Worm (Caenorhabditis elegans) whole organism, L1 larva: ENCODE results near the gene R10E11.5.

Experiments
- Y116A8C.19 ChIP-seq: sonication (generic microtip); optimal IDR thresholded peaks from 2 replicates; lab custom pipeline; 2016; ENCODE audit warnings: missing compliant biosample characterization, missing genetic modification characterization, borderline replicate concordance
- aha-1 ChIP-seq: fragments of 150-350 bp; optimal IDR thresholded peaks from 2 replicates; lab custom pipeline; 2014; ENCODE audit warnings: missing biosample characterization, missing genetic modification characterization
- alr-1 ChIP-seq: fragments of 200-800 bp; sonication (Bioruptor generic); optimal IDR thresholded peaks from 2 replicates; lab custom pipeline; 2018; ENCODE audit warnings: borderline replicate concordance, mild to moderate bottlenecking, missing genetic modification characterization, missing compliant biosample characterization
- blmp-1 ChIP-seq: fragments of 150-350 bp; optimal IDR thresholded peaks from 2 replicates; lab custom pipeline; 2014; ENCODE audit warnings: missing biosample characterization, missing genetic modification characterization
- ceh-88 ChIP-seq: fragments of 200-800 bp; sonication (Bioruptor generic); IDR thresholded peaks from 2 replicates; pipeline ENCODE4 v1.3.6; 2022; ENCODE audit warnings: missing genetic modification characterization, missing compliant biosample characterization
- ceh-90 ChIP-seq: sonication (generic microtip); optimal IDR thresholded peaks from 2 replicates; lab custom pipeline; 2016; ENCODE audit warnings: missing genetic modification characterization, missing compliant biosample characterization
- dpl-1 ChIP-seq, 3 experiments: fragments of 150-350 bp in 2 of 3; sonication (generic microtip) in 1 of 3; optimal IDR thresholded peaks; 2 replicates each; lab custom pipeline; 2014 to 2017; ENCODE audit warnings: missing biosample characterization in 3 of 3, missing genetic modification characterization in 3 of 3, missing genetic modification reagents in 3 of 3
- efl-1 ChIP-seq, 4 experiments: fragments of 150-350 bp; optimal IDR thresholded peaks in 3 of 4; peaks in 1 of 4; 1 replicate in 1 of 4; 2 replicates in 3 of 4; lab custom pipeline; 2014; ENCODE audit warnings: missing biosample characterization in 2 of 4, missing genetic modification characterization in 2 of 4, missing genetic modification reagents in 2 of 4
- egl-13 ChIP-seq: sonication (generic microtip); optimal IDR thresholded peaks from 2 replicates; lab custom pipeline; 2016; ENCODE audit warnings: missing genotype, missing genetic modification reagents, missing genetic modification characterization, missing compliant biosample characterization
- egl-27 ChIP-seq, 2 experiments: fragments of 150-350 bp in 1 of 2; sonication (generic microtip); optimal IDR thresholded peaks; 3 replicates each; lab custom pipeline; 2017 to 2018; ENCODE audit warnings: missing biosample characterization in 2 of 2, missing genetic modification characterization in 2 of 2, missing genetic modification reagents in 2 of 2
- elt-2 ChIP-seq: sonication (generic microtip); optimal IDR thresholded peaks from 2 replicates; lab custom pipeline; 2016; ENCODE audit warnings: missing genetic modification characterization, mild to moderate bottlenecking, inconsistent platforms, missing compliant biosample characterization, missing genetic modification reagents
- ets-5 ChIP-seq: fragments of 200-800 bp; sonication (Bioruptor generic); IDR thresholded peaks from 2 replicates; pipeline ENCODE4 v1.3.6; 2022; ENCODE audit warnings: missing genetic modification characterization, missing compliant biosample characterization
- fkh-4 ChIP-seq: sonication (generic microtip); optimal IDR thresholded peaks from 2 replicates; lab custom pipeline; 2016; ENCODE audit warnings: missing compliant biosample characterization, missing genetic modification characterization, borderline replicate concordance
- fkh-8 ChIP-seq: sonication (generic microtip); optimal IDR thresholded peaks from 2 replicates; lab custom pipeline; 2016; ENCODE audit warnings: mild to moderate bottlenecking, missing genetic modification characterization, missing compliant biosample characterization
- fos-1 ChIP-seq: fragments of 150-350 bp; optimal IDR thresholded peaks from 2 replicates; lab custom pipeline; 2014; ENCODE audit warnings: missing biosample characterization, missing genetic modification characterization
- grh-1 ChIP-seq: fragments of 200-800 bp; sonication (Bioruptor generic); IDR thresholded peaks from 2 replicates; pipeline ENCODE4 v1.3.6; 2022; ENCODE audit warnings: missing genetic modification reagents, missing genetic modification characterization, missing compliant biosample characterization
- hlh-4 ChIP-seq: sonication (generic microtip); optimal IDR thresholded peaks from 2 replicates; lab custom pipeline; 2016; ENCODE audit warnings: mild to moderate bottlenecking, missing genetic modification characterization, missing compliant biosample characterization
- irx-1 ChIP-seq: sonication (generic microtip); optimal IDR thresholded peaks from 2 replicates; lab custom pipeline; 2016; ENCODE audit warnings: missing genetic modification characterization, missing compliant biosample characterization
- isw-1 ChIP-seq: fragments of 200-800 bp; sonication (Bioruptor generic); IDR thresholded peaks from 2 replicates; pipeline ENCODE4 v1.3.6; 2022; ENCODE audit warnings: missing genetic modification characterization, missing compliant biosample characterization
- jun-1 ChIP-seq: fragments of 150-350 bp; optimal IDR thresholded peaks from 2 replicates; lab custom pipeline; 2014; ENCODE audit warnings: missing biosample characterization, missing genetic modification reagents, missing genetic modification characterization
- lin-13 ChIP-seq: fragments of 150-350 bp; optimal IDR thresholded peaks from 2 replicates; lab custom pipeline; 2014; ENCODE audit warnings: missing biosample characterization, missing genetic modification reagents, missing genetic modification characterization
- lin-14 ChIP-seq: fragments of 200-800 bp; sonication (Bioruptor generic); optimal IDR thresholded peaks from 2 replicates; lab custom pipeline; 2018; ENCODE audit warnings: mild to moderate bottlenecking, missing genetic modification characterization, moderate library complexity, missing compliant biosample characterization
- lir-3 ChIP-seq: sonication (generic microtip); optimal IDR thresholded peaks from 2 replicates; lab custom pipeline; 2016; ENCODE audit warnings: mild to moderate bottlenecking, missing genetic modification characterization, moderate library complexity, missing compliant biosample characterization; ENCODE audit not compliant: poor library complexity
- lsy-2 ChIP-seq, 2 experiments: fragments of 150-350 bp; optimal IDR thresholded peaks; 2 replicates each; lab custom pipeline; 2014; ENCODE audit warnings: missing biosample characterization in 2 of 2, missing genetic modification characterization in 2 of 2
- mdl-1 ChIP-seq, 2 experiments: fragments of 150-350 bp; optimal IDR thresholded peaks; 2 replicates each; lab custom pipeline; 2014 to 2017; ENCODE audit warnings: missing biosample characterization in 2 of 2, missing genetic modification characterization in 2 of 2, inconsistent platforms in 1 of 2
- mep-1 ChIP-seq: fragments of 150-350 bp; optimal IDR thresholded peaks from 2 replicates; lab custom pipeline; 2014; ENCODE audit warnings: missing biosample characterization, missing genetic modification characterization
- nhr-11 ChIP-seq: fragments of 150-350 bp; optimal IDR thresholded peaks from 2 replicates; lab custom pipeline; 2014; ENCODE audit warnings: missing biosample characterization, missing genetic modification characterization
- nhr-47 ChIP-seq: sonication (generic microtip); optimal IDR thresholded peaks from 2 replicates; lab custom pipeline; 2016; ENCODE audit warnings: mild to moderate bottlenecking, missing genetic modification characterization, moderate library complexity, missing compliant biosample characterization
- nhr-71 ChIP-seq: sonication (generic microtip); optimal IDR thresholded peaks from 2 replicates; lab custom pipeline; 2016; ENCODE audit warnings: mild to moderate bottlenecking, missing genetic modification characterization, moderate library complexity, missing compliant biosample characterization
- nhr-76 ChIP-seq: sonication (generic microtip); optimal IDR thresholded peaks from 2 replicates; lab custom pipeline; 2017; ENCODE audit warnings: missing biosample characterization, missing genetic modification characterization
- nhr-85 ChIP-seq: sonication (generic microtip); peaks from one replicate; lab custom pipeline; 2016; ENCODE audit warnings: missing genetic modification characterization, inconsistent platforms, missing compliant biosample characterization
- nhr-90 ChIP-seq: sonication (generic microtip); optimal IDR thresholded peaks from 2 replicates; lab custom pipeline; 2016; ENCODE audit warnings: mild to moderate bottlenecking, missing genetic modification characterization, missing compliant biosample characterization; ENCODE audit not compliant: poor library complexity
- pqm-1 ChIP-seq: sonication (generic microtip); optimal IDR thresholded peaks from 3 replicates; lab custom pipeline; 2017; ENCODE audit warnings: missing biosample characterization, missing genetic modification characterization
- skn-1 ChIP-seq: fragments of 150-350 bp; optimal IDR thresholded peaks from 2 replicates; lab custom pipeline; 2014; ENCODE audit warnings: missing biosample characterization, missing genetic modification characterization
- snu-23 ChIP-seq: sonication (generic microtip); optimal IDR thresholded peaks from 2 replicates; lab custom pipeline; 2016; ENCODE audit warnings: missing genetic modification characterization, missing compliant biosample characterization
- sup-37 ChIP-seq: fragments of 200-800 bp; sonication (Bioruptor generic); optimal IDR thresholded peaks from 2 replicates; lab custom pipeline; 2018; ENCODE audit warnings: mild to moderate bottlenecking, missing genetic modification characterization, missing compliant biosample characterization
- tlp-1 ChIP-seq: fragments of 150-350 bp; optimal IDR thresholded peaks from 2 replicates; lab custom pipeline; 2014; ENCODE audit warnings: missing biosample characterization, missing genetic modification characterization
- unc-86 ChIP-seq: sonication (generic microtip); optimal IDR thresholded peaks from 2 replicates; lab custom pipeline; 2016; ENCODE audit warnings: missing genetic modification characterization, missing compliant biosample characterization
- unc-98 ChIP-seq: fragments of 200-800 bp; sonication (Bioruptor generic); IDR thresholded peaks from 2 replicates; pipeline ENCODE4 v1.3.6; 2022; ENCODE audit warnings: missing genetic modification characterization, missing compliant biosample characterization
- xbp-1 ChIP-seq: sonication (generic microtip); optimal IDR thresholded peaks from 2 replicates; lab custom pipeline; 2016; ENCODE audit warnings: missing genetic modification characterization, missing compliant biosample characterization
- zip-4 ChIP-seq: fragments of 200-800 bp; sonication (Bioruptor generic); optimal IDR thresholded peaks from 2 replicates; lab custom pipeline; 2018; ENCODE audit warnings: mild to moderate bottlenecking, missing genetic modification characterization, moderate library complexity, missing compliant biosample characterization

R10E11.5 gene

ce11 chrIII:9780665-9781304 is 8.7 kb downstream of the R10E11.5 start, which contains the start of gene vha-1 (continued):
- peak; percentile 61 for TF ChIP-seq fos-1 (tag; lab: Kevin White, UChicago)
- TF ChIP-seq snu-23 (GFP tag; lab: Kevin White, UChicago), result peak; percentile 94
- peak; percentile 71 for TF ChIP-seq nhr-90 (tag; lab: Kevin White, UChicago)
- no peak for TF ChIP-seq elt-2 (tag; lab: Kevin White, UChicago)
- TF ChIP-seq isw-1, result peak; percentile 73
- TF ChIP-seq egl-27 (tag; optimal IDR thresholded peaks at IDR 0.05; lab: Kevin White, UChicago), result no peak
- peak in 1 of 2 experiments; percentile 81 for TF ChIP-seq mdl-1 (tag; optimal IDR thresholded peaks at IDR 0.05; lab: Kevin White, UChicago)
- TF ChIP-seq jun-1, result peak; percentile 66
- peak; percentile 91 for TF ChIP-seq skn-1 (tag; lab: Kevin White, UChicago)
- TF ChIP-seq mep-1 (tag; lab: Kevin White, UChicago), result peak; percentile 87
- peak; percentile 86 to 97 for TF ChIP-seq lsy-2 (tag; optimal IDR thresholded peaks at IDR 0.05; lab: Kevin White, UChicago)
- TF ChIP-seq zip-4 (GFP tag; lab: Kevin White, UChicago), result no peak
- TF ChIP-seq lin-14 (GFP tag; lab: Kevin White, UChicago), result peak; percentile 93
- TF ChIP-seq egl-13 (tag; lab: Kevin White, UChicago), result peak; percentile 48
- TF ChIP-seq sup-37 (GFP tag; lab: Kevin White, UChicago), result no peak
- TF ChIP-seq irx-1, result no peak
- peak; percentile 78 for TF ChIP-seq nhr-47 (tag; lab: Kevin White, UChicago)
- TF ChIP-seq nhr-76 (tag; lab: Kevin White, UChicago), result no peak
- TF ChIP-seq efl-1 (optimal IDR thresholded peaks at IDR 0.05; lab: Kevin White, UChicago), result peak; percentile 79 to 89
- peak; percentile 79 to 94 for TF ChIP-seq efl-1 (GFP tag; optimal IDR thresholded peaks at IDR 0.05 in 1 of 2; lab: Kevin White, UChicago)
- peak; percentile 34 for TF ChIP-seq lir-3 (tag; lab: Kevin White, UChicago)
- peak; percentile 77 for TF ChIP-seq fkh-8 (tag; lab: Kevin White, UChicago)
- no peak for TF ChIP-seq pqm-1 (tag; lab: Kevin White, UChicago)
- TF ChIP-seq dpl-1 (GFP tag; optimal IDR thresholded peaks at IDR 0.05; lab: Kevin White, UChicago), result peak; percentile 76 to 82 (median 80)
- TF ChIP-seq unc-86, result peak; percentile 55
- TF ChIP-seq fkh-4 (tag; lab: Kevin White, UChicago), result no peak
- no peak for TF ChIP-seq hlh-4 (tag; lab: Kevin White, UChicago)
- peak; percentile 83 for TF ChIP-seq lin-13 (GFP tag; lab: Kevin White, UChicago)
- no peak for TF ChIP-seq alr-1 (tag; lab: Kevin White, UChicago)
- no peak for TF ChIP-seq unc-98 (GFP tag; lab: Robert Waterston, UW)
- TF ChIP-seq Y116A8C.19 (tag; lab: Kevin White, UChicago), result no peak
- no peak for TF ChIP-seq ets-5 (GFP tag; lab: Robert Waterston, UW)
- TF ChIP-seq aha-1 (tag; lab: Kevin White, UChicago), result no peak
- TF ChIP-seq nhr-11 (tag; lab: Kevin White, UChicago), result no peak
- TF ChIP-seq nhr-71, result peak; percentile 90
- TF ChIP-seq blmp-1 (tag; lab: Kevin White, UChicago), result peak; percentile 57
- no peak for TF ChIP-seq tlp-1 (tag; lab: Kevin White, UChicago)
- TF ChIP-seq grh-1 (GFP tag; lab: Robert Waterston, UW), result peak; percentile 52
- no peak; the same call in 1 of the 2 replicates for TF ChIP-seq ceh-88
- TF ChIP-seq ceh-90 (tag; lab: Kevin White, UChicago), result no peak
- TF ChIP-seq xbp-1 (tag; lab: Kevin White, UChicago), result peak; percentile 67
- peak; percentile 85 for TF ChIP-seq nhr-85
- TF ChIP-seq, all 84 proteins: peak for 44
